Fruit fly (Drosophila melanogaster): ENCODE data around the gene Frq1.

DNA sequence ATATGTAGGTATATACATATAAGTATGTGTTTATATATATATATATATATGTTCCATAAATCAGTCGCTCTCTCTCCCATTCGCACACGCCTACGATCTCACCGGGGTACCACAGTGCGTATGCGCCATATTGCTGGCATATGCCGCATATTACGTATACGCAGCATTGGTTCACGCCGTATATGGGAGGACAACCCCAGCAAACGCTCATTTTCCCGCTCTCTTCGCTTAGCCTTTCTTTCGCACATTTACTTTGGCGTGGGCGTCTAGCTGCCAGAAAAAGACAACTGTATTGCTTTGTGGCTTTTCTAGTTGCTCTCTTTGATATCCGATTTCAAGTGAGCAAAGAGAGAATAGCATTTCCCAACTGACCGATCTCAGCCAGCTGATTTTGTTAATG, 40.4 kb upstream of the Frq1 start:
- TF ChIP-seq pad (GFP tag; optimal IDR thresholded peaks at IDR 0.05) (no peak), cic (GFP tag; optimal IDR thresholded peaks at IDR 0.05) (no peak)
